Fruit fly (Drosophila melanogaster) whole organism, adult: Measurements from ENCODE around the gene BomBc3.

Experiments
- CG11617 ChIP-seq: fragments of 200-800 bp; sonication (Bioruptor generic); optimal IDR thresholded peaks from 2 replicates; lab custom pipeline; 2017; ENCODE audit warnings: mild to moderate bottlenecking, missing biosample characterization, missing genetic modification reagents, missing genetic modification characterization
- CG12768 ChIP-seq: fragments of 200-800 bp; sonication (Bioruptor generic); optimal IDR thresholded peaks from 2 replicates; lab custom pipeline; 2017; ENCODE audit warnings: missing biosample characterization, missing genetic modification characterization, mild to moderate bottlenecking, moderate library complexity, missing genetic modification reagents
- CG14711 ChIP-seq: fragments of 200-800 bp; sonication (Bioruptor generic); optimal IDR thresholded peaks from 2 replicates; lab custom pipeline; 2018; ENCODE audit warnings: missing biosample characterization, mild to moderate bottlenecking, missing genetic modification characterization, moderate library complexity
- CG1620 ChIP-seq: fragments of 200-800 bp; sonication (Bioruptor generic); optimal IDR thresholded peaks from 2 replicates; lab custom pipeline; 2016; ENCODE audit warnings: missing biosample characterization, missing genetic modification characterization
- CG33017 ChIP-seq: fragments of 200-800 bp; sonication (Bioruptor generic); optimal IDR thresholded peaks from 2 replicates; lab custom pipeline; 2018; ENCODE audit warnings: missing biosample characterization, mild to moderate bottlenecking, missing genetic modification characterization, moderate library complexity
- CG5204 ChIP-seq: fragments of 200-800 bp; sonication (Bioruptor generic); optimal IDR thresholded peaks from 2 replicates; lab custom pipeline; 2016; ENCODE audit warnings: missing biosample characterization, missing genetic modification characterization
- CG7045 ChIP-seq: fragments of 200-800 bp; sonication (Bioruptor generic); optimal IDR thresholded peaks from 2 replicates; lab custom pipeline; 2017; ENCODE audit warnings: missing biosample characterization, mild to moderate bottlenecking, missing genetic modification characterization
- CG7101 ChIP-seq: fragments of 200-800 bp; sonication (Bioruptor generic); optimal IDR thresholded peaks from 2 replicates; lab custom pipeline; 2018; ENCODE audit warnings: missing biosample characterization, mild to moderate bottlenecking, missing genetic modification characterization, moderate library complexity
- Clk ChIP-seq: fragments of 200-800 bp; sonication (Bioruptor generic); optimal IDR thresholded peaks from 2 replicates; lab custom pipeline; 2017; ENCODE audit warnings: missing biosample characterization, missing genetic modification characterization
- Crg-1 ChIP-seq: fragments of 200-800 bp; sonication (Bioruptor generic); optimal IDR thresholded peaks from 2 replicates; lab custom pipeline; 2016; ENCODE audit warnings: missing biosample characterization, missing genetic modification characterization
- Hr96 ChIP-seq: fragments of 200-800 bp; sonication (Bioruptor generic); optimal IDR thresholded peaks from 2 replicates; lab custom pipeline; 2016; ENCODE audit warnings: missing biosample characterization, missing genetic modification characterization
- Mnt ChIP-seq: fragments of 200-800 bp; sonication (Bioruptor generic); optimal IDR thresholded peaks from 2 replicates; lab custom pipeline; 2016; ENCODE audit warnings: missing biosample characterization, mild to moderate bottlenecking, missing genetic modification characterization
- bab1 ChIP-seq: fragments of 200-800 bp; sonication (Bioruptor generic); optimal IDR thresholded peaks from 3 replicates; lab custom pipeline; 2019; ENCODE audit warnings: missing biosample characterization, mild to moderate bottlenecking, missing genetic modification characterization, moderate library complexity
- cic ChIP-seq: fragments of 200-800 bp; sonication (Bioruptor generic); optimal IDR thresholded peaks from 2 replicates; lab custom pipeline; 2017; ENCODE audit warnings: missing biosample characterization, mild to moderate bottlenecking, missing genetic modification characterization, moderate library complexity
- cnc ChIP-seq, 2 experiments: fragments of >200 bp; optimal IDR thresholded peaks; 2 replicates each; lab custom pipeline; 2017
- kay ChIP-seq: fragments of 200-800 bp; sonication (Bioruptor generic); peaks from one replicate; lab custom pipeline; 2016; ENCODE audit warnings: missing biosample characterization, missing genetic modification characterization, borderline replicate concordance
- ovo ChIP-seq: fragments of 200-800 bp; sonication (Bioruptor generic); optimal IDR thresholded peaks from 2 replicates; lab custom pipeline; 2016; ENCODE audit warnings: missing biosample characterization, missing genetic modification characterization
- pad ChIP-seq: fragments of 200-800 bp; sonication (Bioruptor generic); optimal IDR thresholded peaks from 3 replicates; lab custom pipeline; 2017; ENCODE audit warnings: missing biosample characterization, missing genetic modification characterization, mild to moderate bottlenecking, moderate library complexity, missing genetic modification reagents
- tj ChIP-seq: fragments of 200-800 bp; sonication (Bioruptor generic); optimal IDR thresholded peaks from 3 replicates; lab custom pipeline; 2017; ENCODE audit warnings: missing biosample characterization, mild to moderate bottlenecking, missing genetic modification characterization, moderate library complexity
- toe ChIP-seq: fragments of 200-800 bp; sonication (Bioruptor generic); optimal IDR thresholded peaks from 2 replicates; lab custom pipeline; 2016; ENCODE audit warnings: missing biosample characterization, missing genetic modification characterization

The BomBc3 gene

DNA sequence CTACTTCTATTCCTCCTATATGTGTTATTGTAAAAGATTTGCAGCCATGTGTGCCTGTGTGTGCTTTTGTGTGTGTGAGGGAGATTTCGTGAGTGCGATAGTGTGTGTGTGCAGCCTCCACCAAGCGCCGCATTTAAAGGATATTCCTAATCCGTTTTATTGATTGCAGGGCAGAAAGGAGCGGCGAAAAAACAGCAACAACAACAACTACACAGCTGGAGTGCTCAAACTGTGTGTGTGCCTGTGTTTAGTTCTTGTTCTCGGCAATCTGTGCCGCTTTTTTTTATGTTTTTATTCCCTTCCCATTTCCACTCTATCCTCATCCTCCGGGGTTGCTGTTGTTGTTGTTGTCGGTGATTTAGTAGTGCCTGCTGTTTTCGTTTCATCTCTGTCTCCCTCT is 47.6 kb downstream of the BomBc3 start:
- TF ChIP-seq toe (GFP tag; lab: Kevin White, UChicago) (no peak), Hr96 (GFP tag; lab: Kevin White, UChicago) (no peak), ovo (GFP tag; lab: Kevin White, UChicago) (no peak)

DNA sequence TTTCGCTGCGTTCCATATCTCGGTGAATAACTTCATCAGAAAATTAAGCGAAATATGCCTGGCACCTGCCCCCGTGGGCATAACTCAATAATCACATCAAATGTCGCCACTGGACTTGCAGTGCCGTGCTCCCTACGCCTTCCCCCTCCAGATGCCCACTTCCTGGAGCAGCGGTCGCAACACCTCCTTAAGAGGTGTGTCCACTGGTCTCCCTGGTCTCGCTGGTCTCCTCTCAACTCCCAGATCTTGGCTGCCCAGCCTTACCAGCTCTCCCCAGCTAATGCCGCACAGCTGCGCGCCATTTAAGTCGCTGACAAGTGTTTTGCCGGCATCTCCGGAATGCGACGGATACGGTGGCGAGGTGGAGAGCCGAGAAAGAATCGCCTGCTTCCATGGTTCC is 48.6 kb downstream of the BomBc3 start:
- no peak for TF ChIP-seq CG7045 (GFP tag; lab: Kevin White, UChicago)
- TF ChIP-seq Clk (GFP tag; lab: Kevin White, UChicago): no peak
- TF ChIP-seq Hr96 (GFP tag; lab: Kevin White, UChicago): no peak
- no peak for TF ChIP-seq CG7101 (tag; lab: Kevin White, UChicago)
- no peak for TF ChIP-seq CG12768 (GFP tag; lab: Kevin White, UChicago)
- no peak for TF ChIP-seq kay (GFP tag; lab: Kevin White, UChicago)
- TF ChIP-seq cnc (optimal IDR thresholded peaks at IDR 0.05; lab: Kevin White, UChicago): no peak
- no peak for TF ChIP-seq bab1 (GFP tag; lab: Kevin White, UChicago)
- TF ChIP-seq cic (GFP tag; lab: Kevin White, UChicago): no peak
- no peak for TF ChIP-seq Crg-1 (GFP tag; lab: Kevin White, UChicago)
- no peak for TF ChIP-seq CG33017 (tag; lab: Kevin White, UChicago)
- TF ChIP-seq CG1620 (GFP tag; lab: Kevin White, UChicago): no peak

DNA sequence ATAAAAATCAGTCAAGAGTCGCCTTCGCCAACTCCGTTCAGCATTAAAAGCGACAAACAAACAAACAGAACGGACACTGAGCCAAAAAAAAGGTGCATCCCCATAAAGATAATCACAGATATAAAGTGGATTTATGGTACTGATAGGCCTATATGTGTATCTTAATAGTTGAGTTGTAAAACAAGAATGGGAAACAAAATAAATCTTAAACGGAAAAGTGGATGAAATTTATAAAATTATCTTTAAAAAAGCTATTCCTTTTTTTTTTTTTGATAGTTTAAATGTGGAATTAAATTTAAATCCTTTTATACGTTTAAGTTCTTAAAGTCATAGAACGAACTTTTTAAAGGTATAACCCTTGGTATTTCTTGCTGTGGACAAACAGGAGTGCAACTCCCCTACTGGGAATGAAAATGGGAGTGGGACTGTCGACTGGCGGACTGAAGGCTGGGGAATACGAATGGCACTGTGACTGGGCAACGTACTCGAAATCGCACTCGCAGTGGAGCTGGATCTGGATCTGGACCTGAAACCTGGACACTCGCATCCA is 50.2 kb downstream of the BomBc3 start:
- TF ChIP-seq tj (GFP tag; lab: Kevin White, UChicago) (no peak), bab1 (GFP tag; lab: Kevin White, UChicago) (no peak), Mnt (GFP tag; lab: Kevin White, UChicago) (no peak), kay (GFP tag; lab: Kevin White, UChicago) (no peak), CG7101 (tag; lab: Kevin White, UChicago) (no peak), CG5204 (GFP tag; lab: Kevin White, UChicago) (no peak), Clk (GFP tag; lab: Kevin White, UChicago) (no peak), cnc (optimal IDR thresholded peaks at IDR 0.05; lab: Kevin White, UChicago) (no peak), Hr96 (GFP tag; lab: Kevin White, UChicago) (no peak), CG33017 (tag; lab: Kevin White, UChicago) (no peak), Crg-1 (GFP tag; lab: Kevin White, UChicago) (no peak), pad (no peak), CG14711 (no peak), ovo (GFP tag; lab: Kevin White, UChicago) (no peak), CG1620 (GFP tag; lab: Kevin White, UChicago) (no peak), CG7045 (GFP tag; lab: Kevin White, UChicago) (no peak), toe (GFP tag; lab: Kevin White, UChicago) (no peak), cic (GFP tag; lab: Kevin White, UChicago) (no peak), CG11617 (GFP tag; lab: Kevin White, UChicago) (no peak)
